Worm (Caenorhabditis elegans): ENCODE results near the gene F22F7.11.

DNA sequence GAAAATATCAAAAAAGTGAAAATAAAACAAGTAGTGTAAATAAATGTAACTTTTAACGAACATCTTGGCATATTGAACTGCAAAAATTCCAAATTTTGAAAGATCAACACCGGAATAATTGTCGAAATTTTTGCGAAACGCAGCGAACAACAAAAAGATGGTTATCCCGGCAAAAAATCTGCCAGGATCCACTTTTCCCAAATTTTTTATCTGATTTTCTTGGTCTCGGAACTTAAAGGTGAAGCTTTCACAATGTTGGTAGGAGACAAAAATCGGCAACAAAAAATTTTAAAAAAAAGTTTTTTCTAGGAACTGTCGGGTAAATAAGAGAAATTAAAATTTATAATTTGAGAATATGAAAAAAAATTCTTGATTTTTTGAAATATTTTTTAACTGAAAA lies 1.1 kb upstream of the F22F7.11 start, which contains the start of gene bgnt-1.2:
- TF ChIP-seq flt-1 (GFP tag; IDR thresholded peaks at IDR 0.05) (no peak), ceh-36 (tag; optimal IDR thresholded peaks at IDR 0.05) (no peak), ets-7 (tag; optimal IDR thresholded peaks at IDR 0.05) (no peak), sea-1 (GFP tag; conservative IDR thresholded peaks at IDR 0.05) (no peak), ama-1 (optimal IDR thresholded peaks at IDR 0.05) (no peak), pes-1 (GFP tag; IDR thresholded peaks at IDR 0.05) (no peak), scrt-1 (GFP tag; IDR thresholded peaks at IDR 0.05) (no peak), tbx-11 (GFP tag; IDR thresholded peaks at IDR 0.05) (no peak), tra-4 (tag; optimal IDR thresholded peaks at IDR 0.05) (no peak), ceh-13 (GFP tag; optimal IDR thresholded peaks at IDR 0.05) (no peak), hmg-4 (GFP tag; optimal IDR thresholded peaks at IDR 0.05) (no peak), hnd-1 (tag; optimal IDR thresholded peaks at IDR 0.05) (no peak), hmbx-1 (tag; optimal IDR thresholded peaks at IDR 0.05) (no peak)
